Worm (Caenorhabditis elegans): Measurements from ENCODE around the gene shc-2.

The shc-2 gene

ce11 chrII:5019389-5020108 lies 50.6 kb downstream of the shc-2 start:
- TF ChIP-seq Y53G8AR.9 (GFP tag; conservative IDR thresholded peaks at IDR 0.05) (no peak), snpc-3.4 (tag; optimal IDR thresholded peaks at IDR 0.05) (no peak), ceh-27 (GFP tag; optimal IDR thresholded peaks at IDR 0.05) (no peak), C06A6.2 (GFP tag; conservative IDR thresholded peaks at IDR 0.05) (no peak), die-1 (tag; optimal IDR thresholded peaks at IDR 0.05) (no peak), ztf-3 (GFP tag; optimal IDR thresholded peaks at IDR 0.05) (no peak), mxl-1 (tag; optimal IDR thresholded peaks at IDR 0.05) (no peak), lin-40 (tag; optimal IDR thresholded peaks at IDR 0.05) (peak; percentile 44), sdz-38 (tag; optimal IDR thresholded peaks at IDR 0.05) (no peak), attf-3 (GFP tag; conservative IDR thresholded peaks at IDR 0.05) (no peak), F49E8.2 (tag; optimal IDR thresholded peaks at IDR 0.05; ENCODE audit: insufficient read depth) (no peak), F10E7.11 (tag; optimal IDR thresholded peaks at IDR 0.05) (no peak), lsy-27 (tag; optimal IDR thresholded peaks at IDR 0.05; ENCODE audit: borderline replicate concordance, insufficient read depth) (no peak), nhr-90 (tag; optimal IDR thresholded peaks at IDR 0.05) (no peak), K11D2.4 (GFP tag; IDR thresholded peaks at IDR 0.05) (no peak), tbp1 (GFP tag; optimal IDR thresholded peaks at IDR 0.05) (peak; percentile 13), ztf-6 (GFP tag; IDR thresholded peaks at IDR 0.05) (no peak), ZK185.1 (tag; optimal IDR thresholded peaks at IDR 0.05; ENCODE audit: poor library complexity, severe bottlenecking) (peak; percentile 18), egl-18 (GFP tag; IDR thresholded peaks at IDR 0.05) (no peak), hmg-20 (GFP tag; IDR thresholded peaks at IDR 0.05) (no peak), bed-2 (GFP tag; IDR thresholded peaks at IDR 0.05) (no peak), F22D6.2 (tag; optimal IDR thresholded peaks at IDR 0.05) (no peak), ztf-28 (GFP tag; IDR thresholded peaks at IDR 0.05) (no peak), tbx-9 (tag; optimal IDR thresholded peaks at IDR 0.05; ENCODE audit: borderline replicate concordance) (no peak), unc-62 (GFP tag; optimal IDR thresholded peaks at IDR 0.05) (no peak), madf-10 (tag; optimal IDR thresholded peaks at IDR 0.05) (peak; percentile 17), ets-4 (GFP tag; optimal IDR thresholded peaks at IDR 0.05) (no peak), fkh-3 (tag; optimal IDR thresholded peaks at IDR 0.05) (no peak), lag-1 (GFP tag; IDR thresholded peaks at IDR 0.05) (no peak), ztf-18 (tag; optimal IDR thresholded peaks at IDR 0.05) (no peak), rpc-1 (optimal IDR thresholded peaks at IDR 0.05) (no peak), rpc-1 (tag; optimal IDR thresholded peaks at IDR 0.05) (no peak), ceh-40 (GFP tag; IDR thresholded peaks at IDR 0.05) (no peak), athp-1 (tag; optimal IDR thresholded peaks at IDR 0.05) (no peak), cebp-1 (GFP tag; IDR thresholded peaks at IDR 0.05) (no peak), cebp-1 (tag; optimal IDR thresholded peaks at IDR 0.05) (peak; percentile 36), B0336.3 (GFP tag; IDR thresholded peaks at IDR 0.05) (no peak), ztf-22 (GFP tag; optimal IDR thresholded peaks at IDR 0.05) (no peak), repo-1 (tag; optimal IDR thresholded peaks at IDR 0.05) (no peak), ceh-79 (tag; optimal IDR thresholded peaks at IDR 0.05) (no peak), cebp-2 (GFP tag; IDR thresholded peaks at IDR 0.05) (no peak), aptf-3 (GFP tag; IDR thresholded peaks at IDR 0.05) (no peak), lin-35 (GFP tag; optimal IDR thresholded peaks at IDR 0.05) (no peak), F52B5.7 (tag; optimal IDR thresholded peaks at IDR 0.05) (no peak), ztf-25 (GFP tag; IDR thresholded peaks at IDR 0.05) (no peak), hmg-1.2 (GFP tag; IDR thresholded peaks at IDR 0.05) (no peak), aptf-2 (GFP tag; conservative IDR thresholded peaks at IDR 0.05) (no peak), Y56A3A.18 (GFP tag; IDR thresholded peaks at IDR 0.05) (no peak), nhr-27 (tag; optimal IDR thresholded peaks at IDR 0.05) (no peak)
